Worm (Caenorhabditis elegans) whole organism, mixed stage, embryonic: ENCODE measurements around the gene C34C6.9.

ENCODE experiments used
- ceh-39 ChIP-seq: fragments of 150-350 bp; optimal IDR thresholded peaks from 2 replicates; lab custom pipeline; 2014; ENCODE audit warnings: missing biosample characterization, missing genetic modification characterization
- ceh-43 ChIP-seq: fragments of 200-800 bp; sonication (Bioruptor generic); optimal IDR thresholded peaks from 2 replicates; lab custom pipeline; 2018; ENCODE audit warnings: mild to moderate bottlenecking, missing genetic modification characterization, moderate library complexity, missing compliant biosample characterization
- ces-1 ChIP-seq: fragments of 150-350 bp; optimal IDR thresholded peaks from 2 replicates; lab custom pipeline; 2014; ENCODE audit warnings: missing biosample characterization, missing genetic modification reagents, missing genetic modification characterization
- cnd-1 ChIP-seq: fragments of 200-800 bp; sonication (Bioruptor generic); optimal IDR thresholded peaks from 2 replicates; lab custom pipeline; 2018; ENCODE audit warnings: mild to moderate bottlenecking, missing genetic modification characterization, missing compliant biosample characterization
- drap-1 ChIP-seq: fragments of 200-800 bp; sonication (Bioruptor generic); optimal IDR thresholded peaks from 3 replicates; lab custom pipeline; 2018; ENCODE audit warnings: mild to moderate bottlenecking, missing genetic modification characterization, missing compliant biosample characterization
- elt-1 ChIP-seq: sonication (generic microtip); optimal IDR thresholded peaks from 2 replicates; lab custom pipeline; 2017; ENCODE audit warnings: missing genetic modification characterization, mild to moderate bottlenecking, missing compliant biosample characterization, antibody characterized with exemption, moderate library complexity, borderline replicate concordance; ENCODE audit not compliant: insufficient read depth
- elt-3 ChIP-seq: fragments of 150-350 bp; optimal IDR thresholded peaks from 2 replicates; lab custom pipeline; 2014; ENCODE audit warnings: missing biosample characterization, missing genetic modification characterization
- flh-1 ChIP-seq: fragments of 200-800 bp; sonication (Bioruptor generic); optimal IDR thresholded peaks from 2 replicates; lab custom pipeline; 2018; ENCODE audit warnings: mild to moderate bottlenecking, missing genetic modification characterization, moderate library complexity, missing compliant biosample characterization
- ham-2 ChIP-seq: fragments of 200-800 bp; sonication (Bioruptor generic); optimal IDR thresholded peaks from 2 replicates; lab custom pipeline; 2018; ENCODE audit warnings: mild to moderate bottlenecking, missing genetic modification characterization, missing compliant biosample characterization
- hlh-1 ChIP-seq: fragments of 150-350 bp; optimal IDR thresholded peaks from 2 replicates; lab custom pipeline; 2014; ENCODE audit warnings: missing biosample characterization, missing genetic modification reagents, missing genetic modification characterization
- lin-13 ChIP-seq: fragments of 150-350 bp; optimal IDR thresholded peaks from 2 replicates; lab custom pipeline; 2014; ENCODE audit warnings: missing biosample characterization, missing genetic modification characterization
- lsy-2 ChIP-seq: fragments of 150-350 bp; optimal IDR thresholded peaks from 2 replicates; lab custom pipeline; 2014; ENCODE audit warnings: missing biosample characterization, missing genetic modification characterization
- mab-5 ChIP-seq: fragments of 150-350 bp; optimal IDR thresholded peaks from 2 replicates; lab custom pipeline; 2014; ENCODE audit warnings: missing biosample characterization, missing genetic modification characterization
- mep-1 ChIP-seq: fragments of 150-350 bp; optimal IDR thresholded peaks from 2 replicates; lab custom pipeline; 2017; ENCODE audit warnings: missing biosample characterization, missing genetic modification reagents, missing genetic modification characterization, inconsistent platforms
- mls-2 ChIP-seq: sonication (generic microtip); optimal IDR thresholded peaks from 2 replicates; lab custom pipeline; 2016; ENCODE audit warnings: mild to moderate bottlenecking, missing genetic modification characterization, moderate library complexity, missing compliant biosample characterization
- nhr-12 ChIP-seq: fragments of 150-350 bp; optimal IDR thresholded peaks from 2 replicates; lab custom pipeline; 2014; ENCODE audit warnings: missing biosample characterization, missing genetic modification characterization
- nhr-237 ChIP-seq: fragments of 150-350 bp; optimal IDR thresholded peaks from 2 replicates; lab custom pipeline; 2014; ENCODE audit warnings: missing biosample characterization, missing genetic modification characterization
- nhr-76 ChIP-seq: sonication (generic microtip); optimal IDR thresholded peaks from 2 replicates; lab custom pipeline; 2017; ENCODE audit warnings: missing biosample characterization, missing genetic modification characterization
- pha-4 ChIP-seq: fragments of 150-350 bp; optimal IDR thresholded peaks from 2 replicates; lab custom pipeline; 2018; ENCODE audit warnings: missing biosample characterization, missing genetic modification reagents, missing genetic modification characterization
- sem-2 ChIP-seq: fragments of 200-800 bp; sonication (Bioruptor generic); optimal IDR thresholded peaks from 2 replicates; lab custom pipeline; 2018; ENCODE audit warnings: mild to moderate bottlenecking, missing genetic modification characterization, missing compliant biosample characterization
- snpc-4 ChIP-seq: fragments of 150-350 bp; optimal IDR thresholded peaks from 2 replicates; lab custom pipeline; 2014; ENCODE audit warnings: missing biosample characterization, missing genetic modification characterization
- sptf-1 ChIP-seq: sonication (generic microtip); optimal IDR thresholded peaks from 2 replicates; lab custom pipeline; 2017; ENCODE audit warnings: mild to moderate bottlenecking, missing genetic modification characterization, moderate library complexity, missing compliant biosample characterization
- unc-120 ChIP-seq: sonication (generic microtip); optimal IDR thresholded peaks from 2 replicates; lab custom pipeline; 2017; ENCODE audit warnings: missing genetic modification characterization, missing compliant biosample characterization; ENCODE audit not compliant: poor library complexity, severe bottlenecking
- zip-8 ChIP-seq: fragments of 150-350 bp; optimal IDR thresholded peaks from 2 replicates; lab custom pipeline; 2014; ENCODE audit warnings: missing biosample characterization, missing genetic modification characterization
- ztf-11 ChIP-seq: fragments of 150-350 bp; optimal IDR thresholded peaks from 2 replicates; lab custom pipeline; 2014; ENCODE audit warnings: missing biosample characterization, missing genetic modification characterization

The C34C6.9 gene

ce11 chrII:8684824-8685223, 899 bp upstream of the C34C6.9 start, which contains the start of gene hgap-2:
hgap-2 (minus strand) TSS chrII:8684924.
- TF ChIP-seq ceh-39 (tag; lab: Kevin White, UChicago) = no peak
- TF ChIP-seq pha-4 (tag; lab: Kevin White, UChicago) = no peak
- TF ChIP-seq elt-3 (tag; lab: Kevin White, UChicago) = no peak
- TF ChIP-seq zip-8 (tag; lab: Kevin White, UChicago) = no peak
- no peak for TF ChIP-seq mab-5 (tag; lab: Kevin White, UChicago)
- TF ChIP-seq unc-120 (tag; lab: Kevin White, UChicago) = no peak
- no peak for TF ChIP-seq cnd-1 (tag; lab: Kevin White, UChicago)
- TF ChIP-seq flh-1 (GFP tag; lab: Kevin White, UChicago) = no peak
- no peak for TF ChIP-seq hlh-1 (tag; lab: Kevin White, UChicago)
- TF ChIP-seq elt-1 (tag; lab: Kevin White, UChicago) = no peak
- TF ChIP-seq, all 35 proteins: peak for 0

ce11 chrII:8691344-8691960, 5.7 kb downstream of the C34C6.9 start, which contains the start of gene C34C6.3:
C34C6.3 (plus strand) TSS chrII:8691910.
- TF ChIP-seq zip-8 (tag; lab: Kevin White, UChicago) (peak; percentile 72), snpc-4 (tag; lab: Kevin White, UChicago) (no peak), mls-2 (tag; lab: Kevin White, UChicago) (no peak)

ce11 chrII:8695783-8696182, 10.1 kb downstream of the C34C6.9 start, which contains the start of gene C34C6.10:
C34C6.10 (minus strand) TSS chrII:8695883.
- TF ChIP-seq flh-1 (GFP tag; lab: Kevin White, UChicago) (no peak), ceh-39 (tag; lab: Kevin White, UChicago) (no peak), elt-3 (tag; lab: Kevin White, UChicago) (no peak), lin-13 (tag; lab: Kevin White, UChicago) (no peak), mep-1 (tag; lab: Kevin White, UChicago) (no peak), mab-5 (tag; lab: Kevin White, UChicago) (no peak)

- TF ChIP-seq sem-2 (GFP tag; lab: Kevin White, UChicago) (no peak), snpc-4 (tag; lab: Kevin White, UChicago) (no peak), sptf-1 (no peak), hlh-1 (tag; lab: Kevin White, UChicago) (no peak)
Observed at ce11 chrII:8698828-8699227, 13.1 kb downstream of the C34C6.9 start, which contains the start of gene chdh-1. chdh-1 (minus strand) TSS chrII:8698928.

- TF ChIP-seq lsy-2 (tag; lab: Kevin White, UChicago) = peak; percentile 73
- no peak for TF ChIP-seq hlh-1 (tag; lab: Kevin White, UChicago)
- TF ChIP-seq ztf-11 (tag; lab: Kevin White, UChicago) = no peak
- TF ChIP-seq drap-1 = no peak
- TF ChIP-seq snpc-4 (tag; lab: Kevin White, UChicago) = no peak
- no peak for TF ChIP-seq ceh-43 (GFP tag; lab: Kevin White, UChicago)
- no peak for TF ChIP-seq ham-2 (GFP tag; lab: Kevin White, UChicago)
- no peak for TF ChIP-seq ces-1 (GFP tag; lab: Kevin White, UChicago)
Observed at ce11 chrII:8701059-8701458, 15.3 kb downstream of the C34C6.9 start.

- peak; percentile 52 for TF ChIP-seq pha-4 (tag; lab: Kevin White, UChicago)
- TF ChIP-seq mab-5 (tag; lab: Kevin White, UChicago) = no peak
- no peak for TF ChIP-seq nhr-76 (tag; lab: Kevin White, UChicago)
- TF ChIP-seq nhr-12 (tag; lab: Kevin White, UChicago) = no peak
- no peak for TF ChIP-seq nhr-237 (tag; lab: Kevin White, UChicago)
Observed at ce11 chrII:8701619-8702350, 16.1 kb downstream of the C34C6.9 start, which contains the start of gene sphk-1. sphk-1 (minus strand) TSS chrII:8701669.
